Worm (Caenorhabditis elegans) whole organism, L2 larva: Measurements from ENCODE around the gene K03B4.2.

Experiments used
- F13H6.1 ChIP-seq: sonication (generic microtip); optimal IDR thresholded peaks from 2 replicates; lab custom pipeline; 2016; ENCODE audit warnings: missing genetic modification characterization, missing compliant biosample characterization
- R02D3.7 ChIP-seq: fragments of 150-350 bp; optimal IDR thresholded peaks from 2 replicates; lab custom pipeline; 2014; ENCODE audit warnings: missing biosample characterization, missing genetic modification characterization
- Y55F3AM.14 ChIP-seq: fragments of 200-800 bp; sonication (Bioruptor generic); optimal IDR thresholded peaks from 2 replicates; lab custom pipeline; 2018; ENCODE audit warnings: mild to moderate bottlenecking, missing genetic modification characterization, missing compliant biosample characterization
- alr-1 ChIP-seq: fragments of 150-350 bp; optimal IDR thresholded peaks from 2 replicates; lab custom pipeline; 2014; ENCODE audit warnings: missing biosample characterization, missing genetic modification characterization
- aly-2 ChIP-seq: fragments of 150-350 bp; optimal IDR thresholded peaks from 2 replicates; lab custom pipeline; 2014; ENCODE audit warnings: missing biosample characterization, missing genetic modification characterization
- ama-1 ChIP-seq: fragments of 150-350 bp; optimal IDR thresholded peaks from 2 replicates; lab custom pipeline; 2018; ENCODE audit warnings: inconsistent platforms
- ceh-16 ChIP-seq: fragments of 150-350 bp; optimal IDR thresholded peaks from 2 replicates; lab custom pipeline; 2014; ENCODE audit warnings: missing biosample characterization, missing genetic modification characterization
- ceh-82 ChIP-seq: fragments of 150-350 bp; optimal IDR thresholded peaks from 2 replicates; lab custom pipeline; 2014; ENCODE audit warnings: missing biosample characterization, missing genetic modification characterization
- crh-2 ChIP-seq: sonication (generic microtip); optimal IDR thresholded peaks from 2 replicates; lab custom pipeline; 2017; ENCODE audit warnings: missing biosample characterization, missing genetic modification characterization
- dmd-4 ChIP-seq: sonication (generic microtip); optimal IDR thresholded peaks from 2 replicates; lab custom pipeline; 2017; ENCODE audit warnings: missing biosample characterization, missing genetic modification characterization
- elt-1 ChIP-seq: fragments of 150-350 bp; optimal IDR thresholded peaks from 2 replicates; lab custom pipeline; 2014; ENCODE audit warnings: missing biosample characterization, missing genetic modification characterization
- fos-1 ChIP-seq: fragments of 150-350 bp; optimal IDR thresholded peaks from 2 replicates; lab custom pipeline; 2014; ENCODE audit warnings: missing biosample characterization, missing genetic modification characterization
- gmeb-1 ChIP-seq: fragments of 150-350 bp; optimal IDR thresholded peaks from 2 replicates; lab custom pipeline; 2014; ENCODE audit warnings: missing biosample characterization, missing genetic modification characterization
- lin-11 ChIP-seq: fragments of 150-350 bp; sonication (generic microtip); optimal IDR thresholded peaks from 2 replicates; lab custom pipeline; 2014; ENCODE audit warnings: missing biosample characterization, missing genetic modification characterization, inconsistent platforms, mixed read lengths
- lin-13 ChIP-seq: fragments of 150-350 bp; optimal IDR thresholded peaks from 2 replicates; lab custom pipeline; 2014; ENCODE audit warnings: missing biosample characterization, missing genetic modification reagents, missing genetic modification characterization
- lin-39 ChIP-seq: fragments of 150-350 bp; optimal IDR thresholded peaks from 2 replicates; lab custom pipeline; 2014; ENCODE audit warnings: missing biosample characterization, missing genetic modification reagents, missing genetic modification characterization
- lsy-2 ChIP-seq, 2 experiments: fragments of 150-350 bp in 1 of 2; sonication (generic microtip) in 1 of 2; optimal IDR thresholded peaks; 2 replicates each; lab custom pipeline; 2014 to 2017; ENCODE audit warnings: missing biosample characterization in 2 of 2, missing genetic modification characterization in 2 of 2
- mab-5 ChIP-seq: fragments of 150-350 bp; optimal IDR thresholded peaks from 2 replicates; lab custom pipeline; 2014; ENCODE audit warnings: missing biosample characterization, missing genetic modification characterization
- nhr-10 ChIP-seq: sonication (generic microtip); optimal IDR thresholded peaks from 2 replicates; lab custom pipeline; 2017; ENCODE audit warnings: missing biosample characterization, missing genetic modification characterization
- nhr-11 ChIP-seq: fragments of 150-350 bp; optimal IDR thresholded peaks from 2 replicates; lab custom pipeline; 2014; ENCODE audit warnings: missing biosample characterization, missing genetic modification characterization
- nhr-12 ChIP-seq: fragments of 150-350 bp; optimal IDR thresholded peaks from 2 replicates; lab custom pipeline; 2014; ENCODE audit warnings: missing biosample characterization, missing genetic modification characterization
- nhr-129 ChIP-seq: fragments of 150-350 bp; optimal IDR thresholded peaks from 2 replicates; lab custom pipeline; 2014; ENCODE audit warnings: missing biosample characterization, missing genetic modification characterization
- nhr-21 ChIP-seq: fragments of 150-350 bp; optimal IDR thresholded peaks from 2 replicates; lab custom pipeline; 2014; ENCODE audit warnings: missing biosample characterization, missing genetic modification characterization
- nhr-237 ChIP-seq: fragments of 150-350 bp; optimal IDR thresholded peaks from 2 replicates; lab custom pipeline; 2014; ENCODE audit warnings: missing biosample characterization, missing genetic modification characterization
- nhr-25 ChIP-seq: fragments of 150-350 bp; sonication (generic microtip); optimal IDR thresholded peaks from 3 replicates; lab custom pipeline; 2014; ENCODE audit warnings: missing biosample characterization, missing genetic modification characterization
- nhr-6 ChIP-seq: fragments of 150-350 bp; optimal IDR thresholded peaks from 2 replicates; lab custom pipeline; 2014; ENCODE audit warnings: missing biosample characterization, missing genetic modification characterization
- nhr-77 ChIP-seq: fragments of 150-350 bp; optimal IDR thresholded peaks from 2 replicates; lab custom pipeline; 2014; ENCODE audit warnings: missing biosample characterization, missing genetic modification characterization
- peb-1 ChIP-seq: fragments of 150-350 bp; optimal IDR thresholded peaks from 2 replicates; lab custom pipeline; 2014; ENCODE audit warnings: missing biosample characterization, missing genetic modification characterization
- skn-1 ChIP-seq: sonication (generic microtip); optimal IDR thresholded peaks from 2 replicates; lab custom pipeline; 2017; ENCODE audit warnings: missing biosample characterization, missing genetic modification characterization
- sma-3 ChIP-seq: sonication (generic microtip); optimal IDR thresholded peaks from 2 replicates; lab custom pipeline; 2016; ENCODE audit warnings: missing genetic modification reagents, missing genetic modification characterization, missing compliant biosample characterization
- sma-9 ChIP-seq, 2 experiments: fragments of 150-350 bp in 1 of 2; sonication (generic microtip) in 1 of 2; optimal IDR thresholded peaks; 2 replicates each; lab custom pipeline; 2014 to 2016; ENCODE audit warnings: missing genetic modification characterization in 2 of 2, mild to moderate bottlenecking in 1 of 2, missing biosample characterization in 1 of 2, missing compliant biosample characterization in 1 of 2, missing genetic modification reagents in 1 of 2, moderate library complexity in 1 of 2
- snpc-4 ChIP-seq: fragments of 150-350 bp; optimal IDR thresholded peaks from 2 replicates; lab custom pipeline; 2014; ENCODE audit warnings: missing biosample characterization, missing genetic modification characterization
- unc-55 ChIP-seq: fragments of 150-350 bp; sonication (generic microtip); optimal IDR thresholded peaks from 3 replicates; lab custom pipeline; 2014; ENCODE audit warnings: missing biosample characterization, missing genetic modification reagents, missing genetic modification characterization
- unc-62 ChIP-seq: fragments of 150-350 bp; optimal IDR thresholded peaks from 2 replicates; lab custom pipeline; 2014; ENCODE audit warnings: missing biosample characterization, missing genetic modification reagents, missing genetic modification characterization
- ztf-1 ChIP-seq: fragments of 200-800 bp; sonication (Bioruptor generic); conservative IDR thresholded peaks from 2 replicates; pipeline ENCODE4 v1.3.6; 2022; ENCODE audit warnings: missing genetic modification characterization, missing compliant biosample characterization
- ztf-11 ChIP-seq: sonication (generic microtip); optimal IDR thresholded peaks from 2 replicates; lab custom pipeline; 2017; ENCODE audit warnings: missing biosample characterization, missing genetic modification characterization
- ztf-4 ChIP-seq: fragments of 150-350 bp; optimal IDR thresholded peaks from 2 replicates; lab custom pipeline; 2014; ENCODE audit warnings: missing biosample characterization, missing genetic modification characterization

K03B4.2 gene

ce11 chrV:4731154-4731961 is 43.6 kb downstream of the K03B4.2 start, which contains the start of gene F39G3.3 (continued):
- TF ChIP-seq lin-11 (tag; lab: Kevin White, UChicago) (peak; percentile 47), unc-62 (no peak), aly-2 (tag; lab: Kevin White, UChicago) (no peak), ztf-4 (tag; lab: Kevin White, UChicago) (no peak), Y55F3AM.14 (GFP tag; lab: Kevin White, UChicago) (no peak), gmeb-1 (tag; lab: Kevin White, UChicago) (peak; percentile 69), alr-1 (tag; lab: Kevin White, UChicago) (no peak), nhr-12 (no peak), unc-55 (GFP tag; lab: Kevin White, UChicago) (peak; percentile 73), crh-2 (tag; lab: Kevin White, UChicago) (peak; percentile 42), R02D3.7 (no peak), ceh-16 (no peak), dmd-4 (tag; lab: Kevin White, UChicago) (no peak), nhr-129 (tag; lab: Kevin White, UChicago) (peak; percentile 38), lin-39 (tag; lab: Kevin White, UChicago) (no peak), lin-13 (GFP tag; lab: Kevin White, UChicago) (peak; percentile 59), nhr-25 (tag; lab: Kevin White, UChicago) (peak; percentile 54), snpc-4 (tag; lab: Kevin White, UChicago) (no peak), mab-5 (tag; lab: Kevin White, UChicago) (peak; percentile 71), skn-1 (tag; lab: Kevin White, UChicago) (peak; percentile 12), F13H6.1 (tag; lab: Kevin White, UChicago) (peak; percentile 58), ama-1 (lab: Kevin White, UChicago) (peak; percentile 3), sma-3 (peak; percentile 40)

- TF ChIP-seq sma-9 (GFP tag; optimal IDR thresholded peaks at IDR 0.05; lab: Kevin White, UChicago) (no peak), sma-9 (tag; optimal IDR thresholded peaks at IDR 0.05; lab: Kevin White, UChicago) (no peak), nhr-6 (tag; lab: Kevin White, UChicago) (no peak), nhr-237 (no peak), nhr-11 (tag; lab: Kevin White, UChicago) (no peak), nhr-77 (tag; lab: Kevin White, UChicago) (no peak), ceh-82 (no peak)
- TF ChIP-seq, all 48 proteins: peak for 0
These were observed 46.2 kb downstream of the K03B4.2 start for ce11 chrV:4733952-4734351.

- TF ChIP-seq lin-13 (GFP tag; lab: Kevin White, UChicago) = no peak
- no peak for TF ChIP-seq nhr-10 (tag; lab: Kevin White, UChicago)
- no peak for TF ChIP-seq peb-1 (tag; lab: Kevin White, UChicago)
- TF ChIP-seq nhr-25 (tag; lab: Kevin White, UChicago) = no peak
- TF ChIP-seq sma-3 = no peak
- no peak for TF ChIP-seq ama-1 (lab: Kevin White, UChicago)
- TF ChIP-seq elt-1 = no peak
- no peak for TF ChIP-seq ztf-1 (GFP tag; lab: Robert Waterston, UW)
- TF ChIP-seq ceh-82 = no peak
- no peak for TF ChIP-seq nhr-21 (tag; lab: Kevin White, UChicago)
- TF ChIP-seq nhr-11 (tag; lab: Kevin White, UChicago) = no peak
- TF ChIP-seq, all 48 proteins: peak for 0
These were observed 46.8 kb downstream of the K03B4.2 start for ce11 chrV:4734608-4735007.

DNA sequence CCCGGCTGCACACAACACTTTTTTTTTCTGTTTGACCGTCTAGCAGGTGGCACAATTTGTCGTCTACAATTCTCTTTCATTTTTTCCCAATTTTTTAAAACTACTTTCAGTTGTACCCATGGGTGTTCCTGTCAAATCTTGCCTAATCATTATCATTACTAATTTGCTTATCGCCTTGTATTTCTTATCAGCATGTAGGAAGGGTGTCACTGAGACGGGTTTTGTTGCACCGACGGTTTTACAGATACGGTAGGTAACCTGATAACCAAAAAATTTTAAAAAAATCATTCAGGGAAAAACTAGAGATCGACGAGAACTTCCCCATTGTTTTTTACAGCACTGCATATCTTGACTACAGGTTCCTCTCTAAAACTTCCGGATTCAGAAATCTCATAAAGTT is 49.9 kb downstream of the K03B4.2 start, which contains the start of gene F39G3.2:
TSS of gene F39G3.2 (plus strand) at position 105 of the 400 bp plus-strand sequence.
- TF ChIP-seq lsy-2 (tag; optimal IDR thresholded peaks at IDR 0.05; lab: Kevin White, UChicago) (no peak), ztf-11 (no peak), fos-1 (tag; lab: Kevin White, UChicago) (peak; percentile 96), ztf-1 (GFP tag; lab: Robert Waterston, UW) (no peak), unc-55 (GFP tag; lab: Kevin White, UChicago) (no peak)
- TF ChIP-seq, all 48 proteins: peak for 1
